Fruit fly (Drosophila melanogaster) whole organism, prepupa: ENCODE data around the gene salr.
A peak's percentile ranks its signal among the peaks of the same experiment; 100 is the strongest.

Source experiments
- Blimp-1 ChIP-seq: fragments of 200-800 bp; sonication (Bioruptor generic); optimal IDR thresholded peaks from 3 replicates; lab custom pipeline; 2017; ENCODE audit warnings: missing biosample characterization, missing genetic modification characterization, mild to moderate bottlenecking, moderate library complexity, missing genetic modification reagents
- CG10631 ChIP-seq: fragments of 200-800 bp; sonication (Bioruptor generic); optimal IDR thresholded peaks from 2 replicates; lab custom pipeline; 2016; ENCODE audit warnings: missing biosample characterization, missing genetic modification characterization
- CG11762 ChIP-seq: fragments of 200-800 bp; sonication (Bioruptor generic); optimal IDR thresholded peaks from 3 replicates; lab custom pipeline; 2016; ENCODE audit warnings: missing biosample characterization, missing genetic modification characterization; ENCODE audit not compliant: insufficient read depth
- CG15336 ChIP-seq: fragments of 200-800 bp; sonication (Bioruptor generic); IDR thresholded peaks from 2 replicates; pipeline ENCODE4 v1.3.6; 2022; ENCODE audit warnings: missing biosample characterization, missing genetic modification characterization
- CG1621 ChIP-seq: fragments of 200-800 bp; sonication (Bioruptor generic); optimal IDR thresholded peaks from 3 replicates; lab custom pipeline; 2018; ENCODE audit warnings: missing biosample characterization, mild to moderate bottlenecking, missing genetic modification characterization
- CG16779 ChIP-seq: fragments of 200-800 bp; sonication (Bioruptor generic); optimal IDR thresholded peaks from 3 replicates; lab custom pipeline; 2017; ENCODE audit warnings: missing biosample characterization, mild to moderate bottlenecking, missing genetic modification characterization
- CG3032 ChIP-seq: fragments of 200-800 bp; optimal IDR thresholded peaks from 2 replicates; lab custom pipeline; 2019; ENCODE audit warnings: missing biosample characterization, mild to moderate bottlenecking, missing genetic modification characterization, moderate library complexity
- CG31627 ChIP-seq: fragments of 200-800 bp; sonication (Bioruptor generic); optimal IDR thresholded peaks from 3 replicates; lab custom pipeline; 2016; ENCODE audit warnings: missing biosample characterization, missing genetic modification characterization
- CG32006 ChIP-seq: fragments of 200-800 bp; sonication (Bioruptor generic); optimal IDR thresholded peaks from 3 replicates; lab custom pipeline; 2017; ENCODE audit warnings: missing biosample characterization, mild to moderate bottlenecking, missing genetic modification characterization
- CG34406 ChIP-seq: fragments of 200-800 bp; sonication (Bioruptor generic); optimal IDR thresholded peaks from 3 replicates; lab custom pipeline; 2016; ENCODE audit warnings: missing biosample characterization, missing genetic modification characterization
- CG3919 ChIP-seq: fragments of 200-800 bp; sonication (Bioruptor generic); optimal IDR thresholded peaks from 3 replicates; lab custom pipeline; 2016; ENCODE audit warnings: missing biosample characterization, missing genetic modification characterization
- CG4318 ChIP-seq: fragments of 200-800 bp; sonication (Bioruptor generic); optimal IDR thresholded peaks from 3 replicates; lab custom pipeline; 2017; ENCODE audit warnings: missing biosample characterization, mild to moderate bottlenecking, missing genetic modification characterization
- CG6163 ChIP-seq: fragments of 200-800 bp; sonication (Bioruptor generic); IDR thresholded peaks from 3 replicates; pipeline ENCODE4 v1.3.6; 2022; ENCODE audit warnings: missing biosample characterization, missing genetic modification characterization
- CG6276 ChIP-seq: fragments of 200-800 bp; sonication (Bioruptor generic); optimal IDR thresholded peaks from 2 replicates; lab custom pipeline; 2017; ENCODE audit warnings: missing biosample characterization, mild to moderate bottlenecking, missing genetic modification characterization
- CG6792 ChIP-seq: fragments of 200-800 bp; sonication (Bioruptor generic); optimal IDR thresholded peaks from 3 replicates; lab custom pipeline; 2016; ENCODE audit warnings: missing biosample characterization, missing genetic modification characterization
- CG6808 ChIP-seq: fragments of 200-800 bp; sonication (Bioruptor generic); optimal IDR thresholded peaks from 3 replicates; lab custom pipeline; 2017; ENCODE audit warnings: missing biosample characterization, missing genetic modification characterization, mild to moderate bottlenecking, moderate library complexity, missing genetic modification reagents
- CG6854 ChIP-seq: fragments of 200-800 bp; sonication (Bioruptor generic); optimal IDR thresholded peaks from 2 replicates; lab custom pipeline; 2017; ENCODE audit warnings: missing biosample characterization, mild to moderate bottlenecking, missing genetic modification characterization
- CG7368 ChIP-seq: fragments of 200-800 bp; sonication (Bioruptor generic); optimal IDR thresholded peaks from 3 replicates; lab custom pipeline; 2016; ENCODE audit warnings: missing biosample characterization, missing genetic modification characterization
- CG8319 ChIP-seq: fragments of 200-800 bp; sonication (Bioruptor generic); optimal IDR thresholded peaks from 3 replicates; lab custom pipeline; 2016; ENCODE audit warnings: missing biosample characterization, missing genetic modification characterization
- CG8632 ChIP-seq: fragments of 200-800 bp; sonication (Bioruptor generic); optimal IDR thresholded peaks from 3 replicates; lab custom pipeline; 2016; ENCODE audit warnings: missing biosample characterization, missing genetic modification characterization
- CG9139 ChIP-seq: fragments of 200-800 bp; sonication (Bioruptor generic); optimal IDR thresholded peaks from 3 replicates; lab custom pipeline; 2017; ENCODE audit warnings: missing biosample characterization, mild to moderate bottlenecking, missing genetic modification characterization
- Eip75B ChIP-seq: fragments of 200-800 bp; sonication (Bioruptor generic); optimal IDR thresholded peaks from 3 replicates; lab custom pipeline; 2016; ENCODE audit warnings: missing biosample characterization, missing genetic modification characterization
- Eip78C ChIP-seq: fragments of 200-800 bp; sonication (Bioruptor generic); peaks from one replicate; lab custom pipeline; 2016; ENCODE audit warnings: missing biosample characterization, missing genetic modification characterization
- Eip93F ChIP-seq: fragments of 200-800 bp; sonication (Bioruptor generic); optimal IDR thresholded peaks from 2 replicates; lab custom pipeline; 2016; ENCODE audit warnings: missing biosample characterization, mild to moderate bottlenecking, missing genetic modification characterization
- Ets21C ChIP-seq: fragments of 200-800 bp; sonication (Bioruptor generic); optimal IDR thresholded peaks from 3 replicates; lab custom pipeline; 2016; ENCODE audit warnings: missing biosample characterization, missing genetic modification characterization
- Ets96B ChIP-seq: fragments of 200-800 bp; optimal IDR thresholded peaks from 2 replicates; lab custom pipeline; 2019; ENCODE audit warnings: missing biosample characterization, mild to moderate bottlenecking, missing genetic modification characterization, moderate library complexity
- Gug ChIP-seq: fragments of 200-800 bp; sonication (Bioruptor generic); IDR thresholded peaks from 2 replicates; pipeline ENCODE4 v1.3.6; 2022; ENCODE audit warnings: missing biosample characterization, missing genetic modification characterization
- Hr38 ChIP-seq: sonication (Bioruptor generic); optimal IDR thresholded peaks from 2 replicates; lab custom pipeline; 2016; ENCODE audit warnings: missing biosample characterization, missing genetic modification characterization
- Hr4 ChIP-seq: fragments of 200-800 bp; sonication (Bioruptor generic); optimal IDR thresholded peaks from 3 replicates; lab custom pipeline; 2016; ENCODE audit warnings: missing biosample characterization, missing genetic modification characterization
- Lpt ChIP-seq: fragments of 200-800 bp; sonication (Bioruptor generic); optimal IDR thresholded peaks from 3 replicates; lab custom pipeline; 2016; ENCODE audit warnings: missing biosample characterization, missing genetic modification characterization
- OdsH ChIP-seq: fragments of 200-800 bp; sonication (Bioruptor generic); optimal IDR thresholded peaks from 3 replicates; lab custom pipeline; 2016; ENCODE audit warnings: missing biosample characterization, missing genetic modification characterization
- Smox ChIP-seq: fragments of 200-800 bp; sonication (Bioruptor generic); optimal IDR thresholded peaks from 3 replicates; lab custom pipeline; 2016; ENCODE audit warnings: missing biosample characterization, missing genetic modification characterization
- Sox102F ChIP-seq: fragments of 200-800 bp; sonication (Bioruptor generic); optimal IDR thresholded peaks from 2 replicates; lab custom pipeline; 2016; ENCODE audit warnings: missing biosample characterization, mild to moderate bottlenecking, missing genetic modification characterization
- Sox14 ChIP-seq: fragments of 200-800 bp; sonication (Bioruptor generic); optimal IDR thresholded peaks from 3 replicates; lab custom pipeline; 2016; ENCODE audit warnings: missing biosample characterization, missing genetic modification characterization
- Sox15 ChIP-seq: fragments of 200-800 bp; sonication (Bioruptor generic); optimal IDR thresholded peaks from 3 replicates; lab custom pipeline; 2016; ENCODE audit warnings: missing biosample characterization, missing genetic modification characterization
- achi ChIP-seq: fragments of 200-800 bp; sonication (Bioruptor generic); optimal IDR thresholded peaks from 3 replicates; lab custom pipeline; 2016; ENCODE audit warnings: missing biosample characterization, missing genetic modification characterization
- acj6 ChIP-seq: fragments of 200-800 bp; sonication (Bioruptor generic); optimal IDR thresholded peaks from 3 replicates; lab custom pipeline; 2016; ENCODE audit warnings: missing biosample characterization, missing genetic modification characterization
- cyc ChIP-seq: fragments of 200-800 bp; sonication (Bioruptor generic); optimal IDR thresholded peaks from 3 replicates; lab custom pipeline; 2016; ENCODE audit warnings: missing biosample characterization, missing genetic modification characterization
- dac ChIP-seq: fragments of 200-800 bp; sonication (Bioruptor generic); optimal IDR thresholded peaks from 2 replicates; lab custom pipeline; 2017; ENCODE audit warnings: missing biosample characterization, mild to moderate bottlenecking, missing genetic modification characterization
- dsx ChIP-seq: fragments of 200-800 bp; optimal IDR thresholded peaks from 3 replicates; lab custom pipeline; 2019; ENCODE audit warnings: missing biosample characterization, mild to moderate bottlenecking, missing genetic modification characterization, moderate library complexity; ENCODE audit not compliant: poor library complexity, severe bottlenecking
- eg ChIP-seq: fragments of 200-800 bp; sonication (Bioruptor generic); IDR thresholded peaks from 3 replicates; pipeline ENCODE4 v1.3.6; 2022; ENCODE audit warnings: missing biosample characterization, missing genetic modification characterization
- esn ChIP-seq: fragments of 200-800 bp; sonication (Bioruptor generic); optimal IDR thresholded peaks from 2 replicates; lab custom pipeline; 2016; ENCODE audit warnings: missing biosample characterization, mild to moderate bottlenecking, missing genetic modification characterization, moderate library complexity
- fd85E ChIP-seq: fragments of 200-800 bp; sonication (Bioruptor generic); optimal IDR thresholded peaks from 3 replicates; lab custom pipeline; 2016; ENCODE audit warnings: missing biosample characterization, missing genetic modification characterization
- fkh ChIP-seq: fragments of 200-800 bp; sonication (Bioruptor generic); optimal IDR thresholded peaks from 3 replicates; lab custom pipeline; 2017; ENCODE audit warnings: missing biosample characterization, mild to moderate bottlenecking, missing genetic modification characterization, moderate library complexity
- lz ChIP-seq: fragments of 200-800 bp; sonication (Bioruptor generic); optimal IDR thresholded peaks from 3 replicates; lab custom pipeline; 2016; ENCODE audit warnings: missing biosample characterization, missing genetic modification characterization
- net ChIP-seq: fragments of 200-800 bp; sonication (Bioruptor generic); optimal IDR thresholded peaks from 3 replicates; lab custom pipeline; 2016; ENCODE audit warnings: missing biosample characterization, missing genetic modification characterization
- pdm3 ChIP-seq: fragments of 200-800 bp; sonication (Bioruptor generic); optimal IDR thresholded peaks from 3 replicates; lab custom pipeline; 2016; ENCODE audit warnings: missing biosample characterization, missing genetic modification characterization
- salr ChIP-seq, 2 experiments: fragments of 200-800 bp; sonication (Bioruptor generic); optimal IDR thresholded peaks; 3 replicates each; lab custom pipeline; 2016 to 2018; ENCODE audit warnings: missing biosample characterization in 2 of 2, missing genetic modification characterization in 2 of 2, mild to moderate bottlenecking in 1 of 2
- spab ChIP-seq: fragments of 200-800 bp; sonication (Bioruptor generic); optimal IDR thresholded peaks from 2 replicates; lab custom pipeline; 2017; ENCODE audit warnings: missing biosample characterization, mild to moderate bottlenecking, missing genetic modification characterization, missing genetic modification reagents
- ss ChIP-seq, 2 experiments: fragments of 200-800 bp; sonication (Bioruptor generic); optimal IDR thresholded peaks; 2 replicates in 1 of 2; 3 replicates in 1 of 2; lab custom pipeline; 2017 to 2018; ENCODE audit warnings: mild to moderate bottlenecking in 2 of 2, missing biosample characterization in 2 of 2, missing genetic modification characterization in 2 of 2, moderate library complexity in 1 of 2
- svp ChIP-seq: fragments of 200-800 bp; sonication (Bioruptor generic); peaks from one replicate; lab custom pipeline; 2016; ENCODE audit warnings: missing biosample characterization, missing genetic modification characterization

salr gene

DNA sequence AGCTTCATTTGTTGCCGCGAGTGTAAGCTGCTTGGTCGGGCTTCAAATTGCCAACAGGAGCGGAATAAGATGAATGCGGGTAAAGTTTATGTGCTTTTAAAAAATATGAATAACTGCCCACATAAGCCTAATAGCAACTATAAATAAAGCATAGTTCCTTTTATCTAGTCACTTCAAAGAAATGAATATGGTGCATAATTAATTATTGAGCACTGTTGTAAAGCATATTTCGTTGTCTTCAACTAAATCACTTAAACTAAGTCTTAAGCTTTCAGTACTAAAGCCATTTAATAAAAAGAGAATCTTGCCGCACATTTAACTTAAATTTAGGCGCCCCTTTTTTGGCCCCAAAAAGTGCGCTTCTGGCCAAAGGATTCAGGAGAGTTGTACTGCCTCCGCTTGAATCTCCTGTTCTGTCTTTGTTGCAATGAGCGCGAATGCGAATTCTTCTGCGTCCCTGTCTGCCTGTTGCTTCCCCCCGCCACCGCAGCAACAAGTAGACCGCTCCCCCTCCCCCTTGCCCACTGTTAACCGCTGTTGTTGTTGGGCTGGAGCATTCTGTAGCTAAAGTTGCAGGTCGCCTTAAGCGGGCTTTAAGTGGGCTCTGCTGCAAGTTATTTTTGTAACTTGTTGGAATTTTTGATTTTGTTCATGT lies 40.9 kb downstream of the salr start:
- no peak for TF ChIP-seq dac (GFP tag; lab: Kevin White, UChicago)
- peak; percentile 44; the same call in 1 of the 2 replicates for TF ChIP-seq CG15336 (GFP tag; lab: Robert Waterston, UW)
- no peak for TF ChIP-seq dsx (GFP tag; lab: Kevin White, UChicago)
- TF ChIP-seq CG6276 (GFP tag; lab: Kevin White, UChicago): no peak
- peak; percentile 76 for TF ChIP-seq CG10631
- no peak for TF ChIP-seq Hr38
- TF ChIP-seq CG7368 (GFP tag; lab: Kevin White, UChicago): no peak
- TF ChIP-seq Hr4 (GFP tag; lab: Kevin White, UChicago): no peak
- peak; percentile 71 for TF ChIP-seq OdsH (GFP tag; lab: Kevin White, UChicago)
- TF ChIP-seq CG1621 (tag; lab: Kevin White, UChicago): peak; percentile 23
- no peak for TF ChIP-seq CG8319 (GFP tag; lab: Kevin White, UChicago)
- peak; percentile 70 for TF ChIP-seq CG6792 (GFP tag; lab: Kevin White, UChicago)
- peak; percentile 81 for TF ChIP-seq Sox14 (GFP tag; lab: Kevin White, UChicago)
- peak; percentile 70 to 95 for TF ChIP-seq salr (GFP tag; optimal IDR thresholded peaks at IDR 0.05; lab: Kevin White, UChicago)
- no peak for TF ChIP-seq CG6163
- TF ChIP-seq eg (GFP tag; lab: Robert Waterston, UW): no peak
- peak; percentile 82 for TF ChIP-seq esn (GFP tag; lab: Kevin White, UChicago)
- no peak for TF ChIP-seq ss (GFP tag; optimal IDR thresholded peaks at IDR 0.05; lab: Kevin White, UChicago)
- TF ChIP-seq svp: peak; percentile 4
- TF ChIP-seq CG6854 (GFP tag; lab: Kevin White, UChicago): no peak
- TF ChIP-seq Eip93F (GFP tag; lab: Kevin White, UChicago): no peak
- TF ChIP-seq achi: peak; percentile 48
- no peak for TF ChIP-seq Eip78C (GFP tag; lab: Kevin White, UChicago)
- TF ChIP-seq Sox102F (GFP tag; lab: Kevin White, UChicago): peak; percentile 65
- TF ChIP-seq Gug (GFP tag; lab: Robert Waterston, UW): no peak
- TF ChIP-seq fkh (GFP tag; lab: Kevin White, UChicago): no peak
- no peak for TF ChIP-seq cyc (GFP tag; lab: Kevin White, UChicago)
- no peak for TF ChIP-seq spab (GFP tag; lab: Kevin White, UChicago)
- TF ChIP-seq CG31627: peak; percentile 84
- no peak for TF ChIP-seq fd85E (GFP tag; lab: Kevin White, UChicago)
- TF ChIP-seq CG34406 (GFP tag; lab: Kevin White, UChicago): peak; percentile 37
- TF ChIP-seq CG11762 (GFP tag; lab: Kevin White, UChicago): no peak
- peak; percentile 9 for TF ChIP-seq CG6808 (GFP tag; lab: Kevin White, UChicago)
- peak; percentile 73 for TF ChIP-seq pdm3 (GFP tag; lab: Kevin White, UChicago)
- peak; percentile 59 for TF ChIP-seq Sox15
- TF ChIP-seq net (GFP tag; lab: Kevin White, UChicago): peak; percentile 52
- TF ChIP-seq CG3032 (tag; lab: Kevin White, UChicago): no peak
- no peak for TF ChIP-seq Eip75B (GFP tag; lab: Kevin White, UChicago)
- TF ChIP-seq CG4318: peak; percentile 37
- peak; percentile 72 for TF ChIP-seq acj6 (GFP tag; lab: Kevin White, UChicago)
- TF ChIP-seq lz (GFP tag; lab: Kevin White, UChicago): peak; percentile 56
- peak; percentile 72 for TF ChIP-seq Ets21C
- peak; percentile 40 for TF ChIP-seq Lpt (GFP tag; lab: Kevin White, UChicago)
- no peak for TF ChIP-seq CG3919 (GFP tag; lab: Kevin White, UChicago)
- no peak for TF ChIP-seq CG9139 (GFP tag; lab: Kevin White, UChicago)
- TF ChIP-seq Ets96B: no peak
- TF ChIP-seq CG8632 (GFP tag; lab: Kevin White, UChicago): peak; percentile 47
- peak; percentile 78 for TF ChIP-seq CG32006 (GFP tag; lab: Kevin White, UChicago)
- peak; percentile 69 for TF ChIP-seq Smox
- no peak for TF ChIP-seq CG16779 (tag; lab: Kevin White, UChicago)
- no peak for TF ChIP-seq Blimp-1 (GFP tag; lab: Kevin White, UChicago)
